Worm (Caenorhabditis elegans) whole organism, young adult: Measurements from ENCODE around the gene ung-1.

Experiments used
- B0336.3 ChIP-seq: fragments of 200-800 bp; sonication (Bioruptor generic); IDR thresholded peaks from 2 replicates; pipeline ENCODE4 v1.3.6; 2022; ENCODE audit warnings: missing genetic modification characterization, missing compliant biosample characterization
- F33H1.4 ChIP-seq: fragments of 200-800 bp; sonication (Bioruptor generic); IDR thresholded peaks from 2 replicates; pipeline ENCODE4 v1.3.6; 2022; ENCODE audit warnings: missing genetic modification reagents, missing genetic modification characterization, missing compliant biosample characterization
- F37B4.10 ChIP-seq: fragments of 200-800 bp; sonication (Bioruptor generic); IDR thresholded peaks from 2 replicates; pipeline ENCODE4 v1.3.6; 2022; ENCODE audit warnings: missing genetic modification characterization, missing compliant biosample characterization
- F39B2.1 ChIP-seq: fragments of 200-800 bp; sonication (Bioruptor generic); IDR thresholded peaks from 2 replicates; pipeline ENCODE4 v1.3.6; 2022; ENCODE audit warnings: missing genetic modification reagents, missing genetic modification characterization, missing compliant biosample characterization
- F55B11.4 ChIP-seq: sonication (generic microtip); optimal IDR thresholded peaks from 2 replicates; lab custom pipeline; 2016; ENCODE audit warnings: missing compliant biosample characterization, missing genetic modification characterization, borderline replicate concordance; ENCODE audit not compliant: insufficient read depth
- F57A8.1 ChIP-seq: fragments of 200-800 bp; sonication (Bioruptor generic); optimal IDR thresholded peaks from 2 replicates; lab custom pipeline; 2018; ENCODE audit warnings: mild to moderate bottlenecking, missing genetic modification characterization, moderate library complexity, missing compliant biosample characterization
- T26A5.8 ChIP-seq: sonication (generic microtip); optimal IDR thresholded peaks from 2 replicates; lab custom pipeline; 2016; ENCODE audit warnings: missing genetic modification characterization, missing compliant biosample characterization
- Y79H2A.3 ChIP-seq: fragments of 200-800 bp; sonication (Bioruptor generic); conservative IDR thresholded peaks from 2 replicates; pipeline ENCODE4 v1.3.6; 2022; ENCODE audit warnings: missing genetic modification reagents, missing genetic modification characterization, missing compliant biosample characterization
- ZK185.1 ChIP-seq: sonication (generic microtip); optimal IDR thresholded peaks from 2 replicates; lab custom pipeline; 2016; ENCODE audit warnings: mild to moderate bottlenecking, missing genetic modification characterization, missing compliant biosample characterization; ENCODE audit not compliant: poor library complexity, severe bottlenecking
- ama-1 ChIP-seq, 3 experiments: fragments of 150-350 bp in 1 of 3; sonication (generic microtip) in 2 of 3; optimal IDR thresholded peaks; 2 replicates each; lab custom pipeline; 2014 to 2018; ENCODE audit warnings: missing biosample characterization in 2 of 3, missing genetic modification characterization in 2 of 3, missing genetic modification reagents in 2 of 3
- atf-7 ChIP-seq: sonication (generic microtip); optimal IDR thresholded peaks from 2 replicates; lab custom pipeline; 2017; ENCODE audit warnings: mild to moderate bottlenecking, missing genetic modification characterization, missing compliant biosample characterization
- bed-2 ChIP-seq: fragments of 200-800 bp; sonication (Bioruptor generic); IDR thresholded peaks from 2 replicates; pipeline ENCODE4 v1.3.6; 2022; ENCODE audit warnings: missing genetic modification reagents, missing genetic modification characterization, missing compliant biosample characterization
- cebp-1 ChIP-seq, 2 experiments: fragments of 200-800 bp in 1 of 2; sonication (Bioruptor generic) in 1 of 2; sonication (generic microtip) in 1 of 2; IDR thresholded peaks in 1 of 2; optimal IDR thresholded peaks in 1 of 2; 2 replicates each; pipeline versions ENCODE4 v1.3.6 to Lab custom; 2017 to 2022; ENCODE audit warnings: missing compliant biosample characterization in 2 of 2, missing genetic modification characterization in 2 of 2, mild to moderate bottlenecking in 1 of 2, missing genetic modification reagents in 1 of 2, moderate library complexity in 1 of 2
- cebp-2 ChIP-seq: fragments of 200-800 bp; sonication (Bioruptor generic); IDR thresholded peaks from 2 replicates; pipeline ENCODE4 v1.3.6; 2022; ENCODE audit warnings: missing genetic modification characterization, missing compliant biosample characterization
- ceh-27 ChIP-seq: fragments of 200-800 bp; sonication (Bioruptor generic); optimal IDR thresholded peaks from 2 replicates; lab custom pipeline; 2018; ENCODE audit warnings: mild to moderate bottlenecking, missing genetic modification characterization, moderate library complexity, missing compliant biosample characterization
- chd-7 ChIP-seq: sonication (generic microtip); optimal IDR thresholded peaks from 2 replicates; lab custom pipeline; 2016; ENCODE audit warnings: mild to moderate bottlenecking, missing genetic modification characterization, moderate library complexity, missing compliant biosample characterization
- die-1 ChIP-seq: sonication (generic microtip); optimal IDR thresholded peaks from 2 replicates; lab custom pipeline; 2016; ENCODE audit warnings: missing genotype, mild to moderate bottlenecking, missing genetic modification characterization, missing compliant biosample characterization
- dpff-1 ChIP-seq: sonication (generic microtip); optimal IDR thresholded peaks from 2 replicates; lab custom pipeline; 2017; ENCODE audit warnings: mild to moderate bottlenecking, missing genetic modification characterization, missing compliant biosample characterization
- egrh-3 ChIP-seq: fragments of 200-800 bp; sonication (Bioruptor generic); IDR thresholded peaks from 2 replicates; pipeline ENCODE4 v1.3.6; 2022; ENCODE audit warnings: missing genetic modification reagents, missing genetic modification characterization, missing compliant biosample characterization
- ekl-4 ChIP-seq: fragments of 200-800 bp; sonication (Bioruptor generic); IDR thresholded peaks from 2 replicates; pipeline ENCODE4 v1.3.6; 2022; ENCODE audit warnings: missing genetic modification reagents, missing genetic modification characterization, missing compliant biosample characterization
- ets-4 ChIP-seq: fragments of 200-800 bp; sonication (Bioruptor generic); optimal IDR thresholded peaks from 2 replicates; lab custom pipeline; 2018; ENCODE audit warnings: mild to moderate bottlenecking, missing genetic modification characterization, missing compliant biosample characterization
- hmg-1.2 ChIP-seq: fragments of 200-800 bp; sonication (Bioruptor generic); IDR thresholded peaks from 2 replicates; pipeline ENCODE4 v1.3.6; 2022; ENCODE audit warnings: missing genetic modification reagents, missing genetic modification characterization, missing compliant biosample characterization
- hsf-1 ChIP-seq: fragments of 200-800 bp; sonication (Bioruptor generic); IDR thresholded peaks from 2 replicates; pipeline ENCODE4 v1.3.6; 2022; ENCODE audit warnings: missing genetic modification reagents, missing genetic modification characterization, missing compliant biosample characterization
- lin-40 ChIP-seq: sonication (generic microtip); optimal IDR thresholded peaks from 2 replicates; lab custom pipeline; 2016; ENCODE audit warnings: missing genetic modification characterization, mild to moderate bottlenecking, missing compliant biosample characterization, missing genotype, missing genetic modification reagents
- lsl-1 ChIP-seq: fragments of 200-800 bp; sonication (Bioruptor generic); optimal IDR thresholded peaks from 2 replicates; lab custom pipeline; 2018; ENCODE audit warnings: mild to moderate bottlenecking, missing genetic modification characterization, moderate library complexity, missing compliant biosample characterization
- madf-3 ChIP-seq: fragments of 200-800 bp; sonication (Bioruptor generic); IDR thresholded peaks from 2 replicates; pipeline ENCODE4 v1.3.6; 2022; ENCODE audit warnings: missing genetic modification reagents, missing genetic modification characterization, missing compliant biosample characterization
- mcd-1 ChIP-seq: fragments of 200-800 bp; sonication (Bioruptor generic); IDR thresholded peaks from 2 replicates; pipeline ENCODE4 v1.3.6; 2022; ENCODE audit warnings: missing genetic modification reagents, missing genetic modification characterization, missing compliant biosample characterization
- nfya-1 ChIP-seq: sonication (generic microtip); optimal IDR thresholded peaks from 2 replicates; lab custom pipeline; 2017; ENCODE audit warnings: antibody characterized with exemption, missing compliant biosample characterization, missing genetic modification characterization, borderline replicate concordance; ENCODE audit not compliant: insufficient read depth
- nfyb-1 ChIP-seq: fragments of 200-800 bp; sonication (Bioruptor generic); IDR thresholded peaks from 2 replicates; pipeline ENCODE4 v1.3.6; 2022; ENCODE audit warnings: missing genetic modification reagents, missing genetic modification characterization, missing compliant biosample characterization
- nhr-80 ChIP-seq: sonication (generic microtip); optimal IDR thresholded peaks from 2 replicates; lab custom pipeline; 2016; ENCODE audit warnings: missing genetic modification characterization, missing compliant biosample characterization
- pha-4 ChIP-seq: fragments of 150-350 bp; sonication (generic microtip); optimal IDR thresholded peaks from 2 replicates; lab custom pipeline; 2014; ENCODE audit warnings: missing biosample characterization, missing genetic modification reagents, missing genetic modification characterization
- sea-2 ChIP-seq: fragments of 200-800 bp; sonication (Bioruptor generic); IDR thresholded peaks from 2 replicates; pipeline ENCODE4 v1.3.6; 2022; ENCODE audit warnings: missing genetic modification characterization, missing compliant biosample characterization
- tbx-9 ChIP-seq: sonication (generic microtip); optimal IDR thresholded peaks from 2 replicates; lab custom pipeline; 2016; ENCODE audit warnings: borderline replicate concordance, missing genetic modification characterization, inconsistent platforms, missing compliant biosample characterization
- zfh-2 ChIP-seq: fragments of 200-800 bp; sonication (Bioruptor generic); conservative IDR thresholded peaks from 2 replicates; pipeline ENCODE4 v1.3.6; 2022; ENCODE audit warnings: missing genetic modification reagents, missing genetic modification characterization, missing compliant biosample characterization
- ztf-18 ChIP-seq: sonication (generic microtip); optimal IDR thresholded peaks from 2 replicates; lab custom pipeline; 2016; ENCODE audit warnings: missing genotype, mild to moderate bottlenecking, missing genetic modification characterization, missing compliant biosample characterization
- ztf-22 ChIP-seq: fragments of 200-800 bp; sonication (Bioruptor generic); optimal IDR thresholded peaks from 2 replicates; lab custom pipeline; 2018; ENCODE audit warnings: mild to moderate bottlenecking, missing genetic modification characterization, moderate library complexity, missing compliant biosample characterization
- ztf-25 ChIP-seq: fragments of 200-800 bp; sonication (Bioruptor generic); IDR thresholded peaks from 2 replicates; pipeline ENCODE4 v1.3.6; 2022; ENCODE audit warnings: missing genetic modification reagents, missing genetic modification characterization, missing compliant biosample characterization

The ung-1 gene

ce11 chrIII:11960080-11960479 lies 13.8 kb downstream of the ung-1 start, which contains the start of gene top-3:
top-3 (minus strand) TSS chrIII:11960180.
- TF ChIP-seq chd-7 (no peak), bed-2 (GFP tag; lab: Robert Waterston, UW) (no peak)

ce11 chrIII:11954150-11954549 lies 19.7 kb downstream of the ung-1 start:
- TF ChIP-seq ama-1 (optimal IDR thresholded peaks at IDR 0.05; lab: Kevin White, UChicago) (no peak), ama-1 (GFP tag; optimal IDR thresholded peaks at IDR 0.05; lab: Kevin White, UChicago) (no peak), T26A5.8 (tag; lab: Kevin White, UChicago) (no peak), pha-4 (tag; lab: Kevin White, UChicago) (no peak), ets-4 (GFP tag; lab: Kevin White, UChicago) (no peak), dpff-1 (no peak), F39B2.1 (no peak), cebp-1 (GFP tag; IDR thresholded peaks at IDR 0.05; lab: Robert Waterston, UW) (no peak), cebp-1 (tag; optimal IDR thresholded peaks at IDR 0.05; lab: Kevin White, UChicago) (no peak), ZK185.1 (no peak), ztf-25 (GFP tag; lab: Robert Waterston, UW) (no peak), nfya-1 (tag; lab: Kevin White, UChicago) (no peak), ztf-18 (tag; lab: Kevin White, UChicago) (no peak), mcd-1 (GFP tag; lab: Robert Waterston, UW) (no peak), ekl-4 (GFP tag; lab: Robert Waterston, UW) (no peak), sea-2 (GFP tag; lab: Robert Waterston, UW) (no peak), ceh-27 (no peak), B0336.3 (GFP tag; lab: Robert Waterston, UW) (no peak), hmg-1.2 (GFP tag; lab: Robert Waterston, UW) (no peak), tbx-9 (tag; lab: Kevin White, UChicago) (no peak), lin-40 (tag; lab: Kevin White, UChicago) (no peak)

ce11 chrIII:11951111-11951510 lies 22.8 kb downstream of the ung-1 start:
- 0 out of 2 replicates have a peak, but pooled peaks have one; percentile 54 for TF ChIP-seq F37B4.10 (GFP tag; lab: Robert Waterston, UW)
- 0 out of 2 replicates have a peak, but pooled peaks have one; percentile 21 for TF ChIP-seq nfyb-1 (GFP tag; lab: Robert Waterston, UW)
- TF ChIP-seq mcd-1 (GFP tag; lab: Robert Waterston, UW), result no peak
- TF ChIP-seq cebp-2 (GFP tag; lab: Robert Waterston, UW), result 0 out of 2 replicates have a peak, but pooled peaks have one; percentile 60
- peak; percentile 84 for TF ChIP-seq zfh-2 (GFP tag; lab: Robert Waterston, UW)
- TF ChIP-seq ztf-22, result no peak
- TF ChIP-seq die-1 (tag; lab: Kevin White, UChicago), result no peak
- peak; percentile 79; the same call in 1 of the 2 replicates for TF ChIP-seq egrh-3
- TF ChIP-seq F55B11.4 (tag; lab: Kevin White, UChicago), result no peak
- TF ChIP-seq Y79H2A.3 (GFP tag; lab: Robert Waterston, UW), result no peak
- TF ChIP-seq, all 124 proteins: peak for 5

ce11 chrIII:11949276-11949879 lies 24.5 kb downstream of the ung-1 start:
- no peak for TF ChIP-seq atf-7
- TF ChIP-seq F33H1.4 (GFP tag; lab: Robert Waterston, UW), result peak; percentile 10; the same call in 1 of the 2 replicates
- TF ChIP-seq lsl-1 (GFP tag; lab: Kevin White, UChicago), result peak; percentile 65
- no peak for TF ChIP-seq cebp-1 (GFP tag; IDR thresholded peaks at IDR 0.05; lab: Robert Waterston, UW)
- TF ChIP-seq cebp-1 (tag; optimal IDR thresholded peaks at IDR 0.05; lab: Kevin White, UChicago), result peak; percentile 6
- no peak for TF ChIP-seq hsf-1
- no peak for TF ChIP-seq madf-3 (GFP tag; lab: Robert Waterston, UW)
- no peak for TF ChIP-seq F57A8.1 (GFP tag; lab: Kevin White, UChicago)
- peak; percentile 22 for TF ChIP-seq nhr-80
- no peak for TF ChIP-seq cebp-2 (GFP tag; lab: Robert Waterston, UW)
